Fruit fly (Drosophila melanogaster) S2 (cell line): ENCODE results near the gene CG6125.

ENCODE experiments used
- CG8478 ChIP-seq: fragments of >200 bp; optimal IDR thresholded peaks from 2 replicates; lab custom pipeline; 2018
- CTCF ChIP-seq, 2 experiments: fragments of >200 bp; optimal IDR thresholded peaks; 2 replicates each; lab custom pipeline; 2018

DNA sequence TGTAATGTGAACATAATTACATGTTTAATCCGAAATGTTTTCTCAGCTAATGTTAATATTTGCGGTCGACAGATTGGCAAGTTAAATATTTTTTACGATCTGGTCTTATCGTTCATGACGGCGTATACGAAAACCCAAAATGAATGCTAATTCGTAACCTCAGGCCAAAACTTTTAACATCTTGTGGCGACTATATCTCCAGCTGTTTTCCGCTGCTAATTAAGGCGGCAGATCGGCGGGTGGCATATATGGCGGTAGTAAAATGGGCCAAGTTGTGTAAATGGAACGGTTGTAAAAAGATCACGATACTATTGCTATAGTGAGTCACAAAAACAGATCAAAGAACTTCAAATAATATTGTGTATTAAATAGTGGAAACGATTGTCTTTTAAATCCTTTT is 477 bp downstream of the CG6125 start:
- TF ChIP-seq CG8478 (no peak), CTCF (optimal IDR thresholded peaks at IDR 0.05; lab: Kevin White, UChicago) (no peak)
